Fruit fly (Drosophila melanogaster): ENCODE results near the gene CG2260.
A peak's percentile ranks its signal among the peaks of the same experiment; 100 is the strongest.

Gene CG2260

dm6 chrX:8157294-8157693 is 36.3 kb upstream of the CG2260 start, which contains the start of the genes Traf6 and GIIIspla2 (continued):
- TF ChIP-seq cas (GFP tag; IDR thresholded peaks at IDR 0.05) (0 out of 2 replicates have a peak, but pooled peaks have one; percentile 9), CkIIα-i1 (GFP tag; IDR thresholded peaks at IDR 0.05) (no peak), Sox102F (GFP tag; optimal IDR thresholded peaks at IDR 0.05) (no peak), z (GFP tag; IDR thresholded peaks at IDR 0.05) (no peak), cad (GFP tag; optimal IDR thresholded peaks at IDR 0.05) (no peak), zfh2 (GFP tag; optimal IDR thresholded peaks at IDR 0.05) (peak; percentile 73), slou (GFP tag; optimal IDR thresholded peaks at IDR 0.05) (peak; percentile 38), CG4730 (GFP tag; IDR thresholded peaks at IDR 0.05) (peak; percentile 44), hb (GFP tag; IDR thresholded peaks at IDR 0.05; ENCODE audit: partially characterized antibody) (no peak), CG3838 (GFP tag; optimal IDR thresholded peaks at IDR 0.05) (no peak), CG6791 (GFP tag; IDR thresholded peaks at IDR 0.05; ENCODE audit: partially characterized antibody) (no peak), sima (GFP tag; optimal IDR thresholded peaks at IDR 0.05) (no peak), pzg (GFP tag; optimal IDR thresholded peaks at IDR 0.05) (peak; percentile 67), Fer1 (GFP tag; optimal IDR thresholded peaks at IDR 0.05) (peak; percentile 79), tgo (GFP tag; IDR thresholded peaks at IDR 0.05) (peak; percentile 74), lov (optimal IDR thresholded peaks at IDR 0.05) (no peak), lov (GFP tag; IDR thresholded peaks at IDR 0.05) (peak; percentile 63; the same call in 1 of the 3 replicates), CG12236 (GFP tag; optimal IDR thresholded peaks at IDR 0.05) (peak; percentile 11), CG10654 (GFP tag; optimal IDR thresholded peaks at IDR 0.05) (peak; percentile 55), Nf-YB (GFP tag; optimal IDR thresholded peaks at IDR 0.05) (peak; percentile 46), Poxn (GFP tag; IDR thresholded peaks at IDR 0.05) (peak; percentile 29; the same call in 1 of the 2 replicates), HmgZ (tag; optimal IDR thresholded peaks at IDR 0.05) (peak; percentile 81), Xrp1 (GFP tag; IDR thresholded peaks at IDR 0.05) (peak; percentile 81), dati (GFP tag; IDR thresholded peaks at IDR 0.05) (no peak), wdn (GFP tag; IDR thresholded peaks at IDR 0.05) (peak; percentile 59; the same call in 1 of the 2 replicates), CG9215 (GFP tag; IDR thresholded peaks at IDR 0.05) (peak; percentile 79; the same call in 1 of the 2 replicates), NC2α (GFP tag; optimal IDR thresholded peaks at IDR 0.05) (no peak), Lpt (GFP tag; optimal IDR thresholded peaks at IDR 0.05) (no peak), CG2712 (tag; optimal IDR thresholded peaks at IDR 0.05) (peak; percentile 82), CG10366 (GFP tag; IDR thresholded peaks at IDR 0.05) (peak; percentile 76), CG6854 (GFP tag; optimal IDR thresholded peaks at IDR 0.05) (no peak), CG34224 (GFP tag; IDR thresholded peaks at IDR 0.05; ENCODE audit: partially characterized antibody) (no peak), CG43689 (GFP tag; IDR thresholded peaks at IDR 0.05) (no peak), pan (optimal IDR thresholded peaks at IDR 0.05) (no peak), pan (GFP tag; optimal IDR thresholded peaks at IDR 0.05 in 1 of 2, IDR thresholded peaks at IDR 0.05 in 1 of 2) (peak in 1 of 2 experiments; percentile 69), CG10321 (GFP tag; IDR thresholded peaks at IDR 0.05) (no peak), CG13296 (GFP tag; optimal IDR thresholded peaks at IDR 0.05) (peak; percentile 67), sna (GFP tag; IDR thresholded peaks at IDR 0.05; ENCODE audit: partially characterized antibody) (0 out of 2 replicates have a peak, but pooled peaks have one; percentile 40), CG17385 (GFP tag; optimal IDR thresholded peaks at IDR 0.05) (peak; percentile 65), zen2 (GFP tag; IDR thresholded peaks at IDR 0.05; ENCODE audit: partially characterized antibody) (no peak), C15 (GFP tag; IDR thresholded peaks at IDR 0.05) (no peak), CG12942 (GFP tag; optimal IDR thresholded peaks at IDR 0.05) (peak; percentile 56), esg (GFP tag; conservative IDR thresholded peaks at IDR 0.05) (peak; percentile 56), br (optimal IDR thresholded peaks at IDR 0.05) (no peak), CG1792 (GFP tag; optimal IDR thresholded peaks at IDR 0.05) (peak; percentile 70), Rfx (GFP tag; IDR thresholded peaks at IDR 0.05) (peak; percentile 87), Med (GFP tag) (peak; percentile 96), so (GFP tag; IDR thresholded peaks at IDR 0.05) (peak; percentile 77; the same call in 2 of the 3 replicates), Hand (GFP tag; optimal IDR thresholded peaks at IDR 0.05) (peak; percentile 33), Ptx1 (GFP tag; IDR thresholded peaks at IDR 0.05) (peak; percentile 80), Pdp1 (GFP tag; optimal IDR thresholded peaks at IDR 0.05) (peak; percentile 54 to 67), CG6765 (GFP tag; optimal IDR thresholded peaks at IDR 0.05) (peak; percentile 30)

Data from whole organism, embryonic.